Fruit fly (Drosophila melanogaster) whole organism, embryonic: ENCODE data around the gene IM33.

Experiments used
- ATbp ChIP-seq: fragments of 200-800 bp; sonication (Bioruptor generic); optimal IDR thresholded peaks from 2 replicates; lab custom pipeline; 2017; ENCODE audit warnings: missing biosample characterization, mild to moderate bottlenecking, missing genetic modification characterization, missing genetic modification reagents
- CG11398 ChIP-seq: fragments of 200-800 bp; sonication (Bioruptor generic); optimal IDR thresholded peaks from 2 replicates; lab custom pipeline; 2016; ENCODE audit warnings: missing biosample characterization, missing genetic modification characterization
- CG15514 ChIP-seq: fragments of 200-800 bp; sonication (Bioruptor generic); optimal IDR thresholded peaks from 3 replicates; lab custom pipeline; 2017; ENCODE audit warnings: missing biosample characterization, missing genetic modification characterization, mild to moderate bottlenecking, moderate library complexity, missing genetic modification reagents
- CG1832 ChIP-seq: fragments of 200-800 bp; sonication (Bioruptor generic); optimal IDR thresholded peaks from 2 replicates; lab custom pipeline; 2017; ENCODE audit warnings: missing biosample characterization, mild to moderate bottlenecking, missing genetic modification characterization, inconsistent platforms
- CG2129 ChIP-seq: fragments of 200-800 bp; sonication (Bioruptor generic); IDR thresholded peaks from 2 replicates; pipeline ENCODE4 v1.3.6; 2022; ENCODE audit warnings: missing biosample characterization, missing genetic modification characterization; ENCODE audit not compliant: partially characterized antibody
- CG30020 ChIP-seq: fragments of 200-800 bp; optimal IDR thresholded peaks from 2 replicates; lab custom pipeline; 2019; ENCODE audit warnings: missing biosample characterization, mild to moderate bottlenecking, missing genetic modification characterization, moderate library complexity
- CG34376 ChIP-seq: fragments of 200-800 bp; sonication (Bioruptor generic); optimal IDR thresholded peaks from 2 replicates; lab custom pipeline; 2018; ENCODE audit warnings: missing biosample characterization, mild to moderate bottlenecking, missing genetic modification characterization
- CG4360 ChIP-seq: fragments of 200-800 bp; sonication (Bioruptor generic); IDR thresholded peaks from 2 replicates; pipeline ENCODE4 v1.3.6; 2022; ENCODE audit warnings: missing biosample characterization, missing genetic modification characterization
- CG8359 ChIP-seq: fragments of 200-800 bp; sonication (Bioruptor generic); optimal IDR thresholded peaks from 2 replicates; lab custom pipeline; 2017; ENCODE audit warnings: missing biosample characterization, mild to moderate bottlenecking, missing genetic modification characterization, borderline replicate concordance
- CG8765 ChIP-seq: fragments of 200-800 bp; sonication (Bioruptor generic); IDR thresholded peaks from 2 replicates; pipeline ENCODE4 v1.3.6; 2022; ENCODE audit warnings: missing biosample characterization, missing genetic modification characterization
- CG8924 ChIP-seq: fragments of 200-800 bp; optimal IDR thresholded peaks from 3 replicates; lab custom pipeline; 2019; ENCODE audit warnings: missing biosample characterization, mild to moderate bottlenecking, missing genetic modification characterization, moderate library complexity
- Dip3 ChIP-seq: fragments of 200-800 bp; sonication (Bioruptor generic); optimal IDR thresholded peaks from 3 replicates; lab custom pipeline; 2016; ENCODE audit warnings: missing biosample characterization, missing genetic modification characterization
- Eip74EF ChIP-seq, 2 experiments: fragments of 200-800 bp in 1 of 2; fragments of >200 bp in 1 of 2; sonication (Bioruptor generic) in 1 of 2; optimal IDR thresholded peaks; 2 replicates each; lab custom pipeline; 2017 to 2019; ENCODE audit warnings: missing biosample characterization in 2 of 2, missing genetic modification characterization in 2 of 2, mild to moderate bottlenecking in 1 of 2, moderate library complexity in 1 of 2
- Ets65A ChIP-seq: fragments of 200-800 bp; sonication (Bioruptor generic); peaks from one replicate; lab custom pipeline; 2016; ENCODE audit warnings: missing biosample characterization, missing genetic modification characterization
- HLH3B ChIP-seq: fragments of 200-800 bp; sonication (Bioruptor generic); IDR thresholded peaks from 2 replicates; pipeline ENCODE4 v1.3.6; 2022; ENCODE audit warnings: missing biosample characterization, missing genetic modification characterization
- Hr39 ChIP-seq: fragments of >200 bp; optimal IDR thresholded peaks from 2 replicates; lab custom pipeline; 2017
- Meics ChIP-seq: fragments of 200-800 bp; sonication (Bioruptor generic); optimal IDR thresholded peaks from 2 replicates; lab custom pipeline; 2017; ENCODE audit warnings: missing biosample characterization, mild to moderate bottlenecking, missing genetic modification characterization
- NC2α ChIP-seq: fragments of 200-800 bp; sonication (Bioruptor generic); optimal IDR thresholded peaks from 2 replicates; lab custom pipeline; 2016; ENCODE audit warnings: missing biosample characterization, missing genetic modification characterization
- Opbp ChIP-seq: fragments of 200-800 bp; sonication (Bioruptor generic); IDR thresholded peaks from 3 replicates; pipeline ENCODE4 v1.3.6; 2022; ENCODE audit warnings: missing biosample characterization, missing genetic modification characterization; ENCODE audit not compliant: partially characterized antibody
- Pdp1 ChIP-seq, 2 experiments: fragments of 200-800 bp; sonication (Bioruptor generic); optimal IDR thresholded peaks; 3 replicates each; lab custom pipeline; 2016; ENCODE audit warnings: missing biosample characterization in 2 of 2, missing genetic modification characterization in 2 of 2, mild to moderate bottlenecking in 1 of 2, moderate library complexity in 1 of 2
- Ravus ChIP-seq: fragments of 200-800 bp; sonication (Bioruptor generic); IDR thresholded peaks from 2 replicates; pipeline ENCODE4 v1.3.6; 2022; ENCODE audit warnings: missing biosample characterization, missing genetic modification characterization
- Sry-δ ChIP-seq: fragments of 200-800 bp; sonication (Bioruptor generic); optimal IDR thresholded peaks from 2 replicates; lab custom pipeline; 2016; ENCODE audit warnings: missing biosample characterization, missing genetic modification characterization
- ci ChIP-seq: fragments of 200-800 bp; sonication (Bioruptor generic); IDR thresholded peaks from 3 replicates; pipeline ENCODE4 v1.3.6; 2022; ENCODE audit warnings: missing biosample characterization, missing genetic modification characterization
- eve ChIP-seq, 2 experiments: fragments of >200 bp; optimal IDR thresholded peaks; 2 replicates each; lab custom pipeline; 2017; ENCODE audit warnings: missing biosample characterization in 2 of 2, missing genetic modification characterization in 2 of 2
- jumu ChIP-seq: fragments of 200-800 bp; sonication (Bioruptor generic); optimal IDR thresholded peaks from 3 replicates; lab custom pipeline; 2016; ENCODE audit warnings: missing biosample characterization, missing genetic modification characterization
- mam ChIP-seq: fragments of 200-800 bp; sonication (Bioruptor generic); optimal IDR thresholded peaks from 3 replicates; lab custom pipeline; 2016; ENCODE audit warnings: missing biosample characterization, missing genetic modification characterization
- nmo ChIP-seq: fragments of 200-800 bp; sonication (Bioruptor generic); optimal IDR thresholded peaks from 2 replicates; lab custom pipeline; 2018; ENCODE audit warnings: missing biosample characterization, mild to moderate bottlenecking, missing genetic modification characterization, moderate library complexity
- slou ChIP-seq: fragments of 200-800 bp; sonication (Bioruptor generic); optimal IDR thresholded peaks from 3 replicates; lab custom pipeline; 2016; ENCODE audit warnings: missing biosample characterization, missing genetic modification characterization
- sug ChIP-seq: fragments of 200-800 bp; optimal IDR thresholded peaks from 2 replicates; lab custom pipeline; 2019; ENCODE audit warnings: missing biosample characterization, mild to moderate bottlenecking, missing genetic modification characterization, moderate library complexity
- yki ChIP-seq: fragments of >200 bp; optimal IDR thresholded peaks from 3 replicates; lab custom pipeline; 2018

IM33 gene

DNA sequence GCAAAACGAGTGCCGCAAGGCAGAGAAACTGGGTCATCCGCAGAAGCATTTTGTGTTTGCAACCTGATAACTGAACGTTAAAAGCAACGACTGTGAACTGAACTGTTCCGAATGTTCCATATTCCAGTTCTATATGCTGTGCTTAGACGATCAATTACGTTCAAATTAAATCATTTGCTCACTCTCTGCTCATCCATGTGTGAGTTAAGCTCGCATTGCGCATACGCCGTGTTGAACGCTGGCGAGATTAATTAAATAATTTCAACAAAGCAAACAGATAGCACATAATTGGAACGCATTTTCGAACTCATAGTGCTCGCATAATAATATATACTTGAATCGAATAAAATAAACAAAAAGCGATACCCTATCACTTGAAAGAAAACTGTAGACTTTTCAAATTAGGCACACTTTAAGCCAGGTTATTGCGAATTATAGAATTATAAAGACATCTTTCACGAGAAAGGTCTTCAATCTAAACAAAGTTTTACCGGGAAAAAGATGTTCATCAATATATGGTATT is 2.6 kb upstream of the IM33 start, which contains the start of the genes CG10031 and CG42464:
CG10031 (minus strand) TSS at position 101 of the 523 bp plus-strand sequence.
CG42464 (plus strand) TSS at position 473 of the 523 bp plus-strand sequence.
- no peak for TF ChIP-seq CG8924 (tag; lab: Kevin White, UChicago)
- TF ChIP-seq CG11398 (GFP tag; lab: Kevin White, UChicago), result no peak
- no peak for TF ChIP-seq CG2129 (GFP tag; lab: Robert Waterston, UW)
- no peak for TF ChIP-seq CG8359 (GFP tag; lab: Kevin White, UChicago)
- TF ChIP-seq Hr39, result no peak
- TF ChIP-seq Pdp1 (GFP tag; optimal IDR thresholded peaks at IDR 0.05; lab: Kevin White, UChicago), result peak in 1 of 2 experiments; percentile 42
- no peak for TF ChIP-seq CG4360
- no peak for TF ChIP-seq NC2α (GFP tag; lab: Kevin White, UChicago)
- TF ChIP-seq Sry-δ (GFP tag; lab: Kevin White, UChicago), result no peak
- no peak for TF ChIP-seq Opbp (GFP tag; lab: Robert Waterston, UW)
- TF ChIP-seq CG34376 (GFP tag; lab: Kevin White, UChicago), result peak; percentile 26
- TF ChIP-seq Dip3 (GFP tag; lab: Kevin White, UChicago), result no peak
- TF ChIP-seq CG15514 (GFP tag; lab: Kevin White, UChicago), result peak; percentile 56
- no peak for TF ChIP-seq CG30020 (tag; lab: Kevin White, UChicago)

DNA sequence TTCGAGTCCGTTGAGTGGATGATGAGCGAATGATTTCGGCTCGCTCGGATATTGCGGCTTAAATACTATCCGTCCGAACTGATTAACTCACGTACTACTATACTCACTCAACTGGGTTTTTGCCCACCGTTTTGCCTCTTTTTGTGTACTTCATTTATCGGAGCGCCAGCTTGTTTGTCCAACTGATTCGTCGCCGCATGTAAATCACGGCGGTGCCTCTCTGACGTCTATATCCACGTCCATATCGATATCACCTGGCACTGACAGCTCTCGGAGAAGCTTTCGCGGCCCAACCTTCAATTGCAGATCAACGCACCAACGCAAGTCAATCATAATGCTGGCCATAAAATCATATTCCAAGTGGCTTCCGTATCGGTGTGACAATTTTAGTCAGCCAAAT is 1.3 kb upstream of the IM33 start, which contains the start of gene CG3604:
CG3604 (minus strand) TSS at position 101 of the 400 bp plus-strand sequence.
- peak in 1 of 2 experiments; percentile 14 for TF ChIP-seq Eip74EF (GFP tag; optimal IDR thresholded peaks at IDR 0.05; lab: Kevin White, UChicago)
- TF ChIP-seq slou, result no peak
- TF ChIP-seq Ravus (GFP tag; lab: Robert Waterston, UW), result no peak

DNA sequence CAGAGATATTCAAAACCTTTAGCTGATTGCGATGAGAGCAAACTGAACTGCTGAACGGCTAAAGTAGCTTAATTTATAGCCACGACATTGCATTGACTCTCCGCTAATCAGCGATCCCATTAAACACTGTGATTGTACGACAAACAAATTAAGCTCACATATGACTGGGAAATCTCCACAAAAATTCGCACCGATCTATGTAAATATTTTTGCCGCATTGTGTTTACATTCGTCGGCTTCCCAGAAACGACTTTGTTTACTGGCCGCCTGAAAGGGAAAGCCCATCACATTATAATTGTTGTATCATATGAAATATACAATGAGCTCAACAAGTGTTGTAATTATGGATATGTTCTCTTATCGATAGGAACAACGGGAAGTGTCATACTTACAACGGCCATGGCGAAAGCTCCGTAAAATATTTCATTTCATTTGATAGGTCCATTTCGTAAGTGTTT is 1.1 kb downstream of the IM33 start, which contains the start of gene CG16713:
CG16713 (minus strand) TSS at position 51 of the 458 bp plus-strand sequence.
- TF ChIP-seq CG34376 (GFP tag; lab: Kevin White, UChicago), result peak; percentile 31
- peak; percentile 25 for TF ChIP-seq sug (tag; lab: Kevin White, UChicago)
- no peak for TF ChIP-seq Meics
- TF ChIP-seq, all 482 proteins: peak for 2

DNA sequence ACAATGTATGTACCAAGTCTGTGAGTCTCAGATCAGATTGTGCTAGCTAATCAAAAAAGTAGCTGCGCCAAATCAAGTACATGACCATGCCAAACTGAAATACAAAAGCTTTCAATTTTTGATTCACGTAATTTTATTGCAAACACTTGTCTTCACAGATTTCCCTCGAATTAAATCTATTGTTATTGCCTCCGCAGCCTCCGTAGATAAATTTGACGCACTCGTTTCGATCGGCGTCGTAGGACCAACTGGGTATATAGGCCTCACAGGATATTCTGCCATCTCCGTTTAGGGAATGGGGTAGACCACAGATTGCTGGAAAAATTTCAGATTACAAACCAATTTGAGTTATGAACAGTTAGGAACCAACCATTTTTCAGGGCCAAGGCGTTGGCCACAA is 1.5 kb downstream of the IM33 start, which contains the start of gene CG43165:
CG43165 (minus strand) TSS at position 101 of the 400 bp plus-strand sequence.
- TF ChIP-seq Pdp1 (GFP tag; optimal IDR thresholded peaks at IDR 0.05; lab: Kevin White, UChicago), result peak in 1 of 2 experiments; percentile 12
- peak; percentile 22; the same call in 1 of the 2 replicates for TF ChIP-seq CG8765
- no peak for TF ChIP-seq CG1832 (GFP tag; lab: Kevin White, UChicago)
- no peak for TF ChIP-seq mam (GFP tag; lab: Kevin White, UChicago)
- no peak for TF ChIP-seq eve (GFP tag; optimal IDR thresholded peaks at IDR 0.05; lab: Kevin White, UChicago)

DNA sequence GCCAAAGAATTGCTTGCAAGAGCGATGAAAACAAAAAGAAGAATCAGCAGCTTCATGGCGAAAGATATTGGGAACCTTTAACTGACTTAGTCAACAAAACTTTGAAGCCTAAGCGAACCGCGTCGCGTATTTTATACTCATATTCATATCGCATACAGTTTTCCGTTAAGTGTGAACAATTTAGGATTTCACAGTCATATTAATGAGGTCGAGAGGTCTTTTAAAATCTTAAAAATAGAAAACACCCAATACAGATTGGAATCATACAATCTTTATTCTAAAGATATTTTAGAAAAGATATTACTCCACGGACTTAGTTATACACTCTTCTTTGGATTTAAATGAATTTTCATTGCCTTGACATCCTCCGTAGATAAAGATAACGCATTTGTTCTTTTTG is 2.7 kb downstream of the IM33 start, which contains the start of gene Acp24A4:
Acp24A4 (minus strand) TSS at position 101 of the 400 bp plus-strand sequence.
- no peak for TF ChIP-seq jumu (GFP tag; lab: Kevin White, UChicago)
- TF ChIP-seq Ets65A (GFP tag; lab: Kevin White, UChicago), result no peak
- no peak for TF ChIP-seq ATbp (GFP tag; lab: Kevin White, UChicago)
- TF ChIP-seq yki (lab: Kevin White, UChicago), result no peak
- TF ChIP-seq nmo, result no peak
- no peak for TF ChIP-seq ci (GFP tag; lab: Robert Waterston, UW)
- no peak for TF ChIP-seq HLH3B (GFP tag; lab: Robert Waterston, UW)
